Fruit fly (Drosophila melanogaster): ENCODE measurements around the gene Caper.

DNA sequence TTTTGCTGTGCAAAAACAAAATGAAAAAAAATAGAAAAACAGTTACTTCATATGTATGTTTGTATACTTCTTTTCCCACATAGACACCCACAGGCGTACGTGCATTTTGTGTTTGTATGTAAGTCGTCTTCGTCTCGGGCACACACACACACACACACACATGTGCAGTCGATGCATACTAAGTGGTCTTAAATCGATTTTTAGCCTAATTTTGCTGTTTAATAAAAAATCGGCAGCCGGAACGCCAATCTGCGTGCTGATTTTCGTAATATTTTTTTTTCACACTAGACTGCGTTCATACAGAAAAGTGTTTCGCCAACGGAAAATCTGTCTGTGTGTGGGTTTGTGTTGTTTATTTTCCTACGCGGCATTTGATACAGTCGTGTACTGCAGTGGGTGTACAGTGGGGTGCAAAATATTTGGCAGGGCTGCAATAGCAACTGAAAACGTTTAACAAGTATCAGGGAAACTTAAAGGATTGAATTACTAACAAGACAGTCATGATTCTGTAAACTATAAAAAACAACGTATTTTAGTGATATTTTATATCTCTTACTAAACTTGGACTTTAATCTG is 667 bp downstream of the Caper start:
- TF ChIP-seq Myc (optimal IDR thresholded peaks at IDR 0.05), result no peak
- no peak for TF ChIP-seq psq (optimal IDR thresholded peaks at IDR 0.05)
- no peak for TF ChIP-seq insv (optimal IDR thresholded peaks at IDR 0.05)
- TF ChIP-seq h (optimal IDR thresholded peaks at IDR 0.05), result no peak
